Fruit fly (Drosophila melanogaster): ENCODE results near the gene Chd3.

The Chd3 gene

dm6 chr3L:19496600-19496999 lies 49.6 kb downstream of the Chd3 start:
- TF ChIP-seq psq (GFP tag; optimal IDR thresholded peaks at IDR 0.05), result no peak
- TF ChIP-seq pan (optimal IDR thresholded peaks at IDR 0.05), result no peak
- no peak for TF ChIP-seq tai (GFP tag; optimal IDR thresholded peaks at IDR 0.05)
- TF ChIP-seq sage (GFP tag; optimal IDR thresholded peaks at IDR 0.05), result no peak
- no peak for TF ChIP-seq h (GFP tag; optimal IDR thresholded peaks at IDR 0.05)
- TF ChIP-seq usp (GFP tag; optimal IDR thresholded peaks at IDR 0.05), result no peak
- no peak for TF ChIP-seq woc (GFP tag; optimal IDR thresholded peaks at IDR 0.05)
- TF ChIP-seq br (GFP tag; optimal IDR thresholded peaks at IDR 0.05), result no peak
- TF ChIP-seq CG32264 (GFP tag; optimal IDR thresholded peaks at IDR 0.05), result no peak
- TF ChIP-seq foxo (GFP tag; optimal IDR thresholded peaks at IDR 0.05), result no peak
- no peak for TF ChIP-seq dsf (GFP tag; optimal IDR thresholded peaks at IDR 0.05; ENCODE audit: borderline replicate concordance)
- TF ChIP-seq Jra (GFP tag; optimal IDR thresholded peaks at IDR 0.05), result no peak
- TF ChIP-seq Hnf4 (GFP tag; optimal IDR thresholded peaks at IDR 0.05), result no peak
- TF ChIP-seq Sp1 (GFP tag; optimal IDR thresholded peaks at IDR 0.05), result no peak

dm6 chr3L:19497135-19497534 lies 50.2 kb downstream of the Chd3 start:
- no peak for TF ChIP-seq Mio (GFP tag; optimal IDR thresholded peaks at IDR 0.05)
- TF ChIP-seq Hnf4 (GFP tag; optimal IDR thresholded peaks at IDR 0.05), result no peak
- no peak for TF ChIP-seq Hr78 (GFP tag; optimal IDR thresholded peaks at IDR 0.05)
- TF ChIP-seq OdsH (GFP tag; optimal IDR thresholded peaks at IDR 0.05), result no peak
- no peak for TF ChIP-seq N (GFP tag; optimal IDR thresholded peaks at IDR 0.05)
- no peak for TF ChIP-seq dl (GFP tag; optimal IDR thresholded peaks at IDR 0.05; ENCODE audit: insufficient read depth in 1 of 2, partially characterized antibody in 2 of 2)
- no peak for TF ChIP-seq foxo (GFP tag; optimal IDR thresholded peaks at IDR 0.05)
- no peak for TF ChIP-seq brk (GFP tag; optimal IDR thresholded peaks at IDR 0.05)
- no peak for TF ChIP-seq sv (GFP tag; optimal IDR thresholded peaks at IDR 0.05)

- no peak for TF ChIP-seq sage (GFP tag; optimal IDR thresholded peaks at IDR 0.05)
- no peak for TF ChIP-seq Jra (GFP tag; optimal IDR thresholded peaks at IDR 0.05)
- TF ChIP-seq psq (GFP tag; optimal IDR thresholded peaks at IDR 0.05), result no peak
- TF ChIP-seq CrebA (GFP tag; optimal IDR thresholded peaks at IDR 0.05; ENCODE audit: borderline replicate concordance), result no peak
- TF ChIP-seq Dif (GFP tag; optimal IDR thresholded peaks at IDR 0.05; ENCODE audit: partially characterized antibody), result no peak
- no peak for TF ChIP-seq Hr83 (GFP tag; optimal IDR thresholded peaks at IDR 0.05; ENCODE audit: poor library complexity, severe bottlenecking)
- TF ChIP-seq brk (GFP tag; optimal IDR thresholded peaks at IDR 0.05), result no peak
- no peak for TF ChIP-seq woc (GFP tag; optimal IDR thresholded peaks at IDR 0.05)
- no peak for TF ChIP-seq Rel (GFP tag; optimal IDR thresholded peaks at IDR 0.05)
- TF ChIP-seq Rel (tag; optimal IDR thresholded peaks at IDR 0.05), result no peak
- TF ChIP-seq GATAd (GFP tag; optimal IDR thresholded peaks at IDR 0.05), result no peak
- TF ChIP-seq fru (GFP tag; optimal IDR thresholded peaks at IDR 0.05), result no peak
- no peak for TF ChIP-seq foxo (GFP tag; optimal IDR thresholded peaks at IDR 0.05)
- TF ChIP-seq rgr (GFP tag; optimal IDR thresholded peaks at IDR 0.05), result no peak
- no peak for TF ChIP-seq Mio (GFP tag; optimal IDR thresholded peaks at IDR 0.05)
- no peak for TF ChIP-seq pan (optimal IDR thresholded peaks at IDR 0.05)
- TF ChIP-seq lola (GFP tag; optimal IDR thresholded peaks at IDR 0.05), result no peak
- TF ChIP-seq br (GFP tag; optimal IDR thresholded peaks at IDR 0.05), result no peak
These were observed 50.6 kb downstream of the Chd3 start, which contains the start of gene CG9449 for dm6 chr3L:19497623-19498022. Gene CG9449 (minus strand): TSS chr3L:19497723.

- TF ChIP-seq Hr78 (GFP tag; optimal IDR thresholded peaks at IDR 0.05) (no peak), Rel (GFP tag; optimal IDR thresholded peaks at IDR 0.05) (no peak), Rel (tag; optimal IDR thresholded peaks at IDR 0.05) (no peak), tai (GFP tag; optimal IDR thresholded peaks at IDR 0.05) (no peak), br (GFP tag; optimal IDR thresholded peaks at IDR 0.05) (no peak), jim (GFP tag; optimal IDR thresholded peaks at IDR 0.05) (no peak), N (GFP tag; optimal IDR thresholded peaks at IDR 0.05) (no peak), sage (GFP tag; optimal IDR thresholded peaks at IDR 0.05) (no peak), Hr83 (GFP tag; optimal IDR thresholded peaks at IDR 0.05; ENCODE audit: poor library complexity, severe bottlenecking) (no peak), sv (GFP tag; optimal IDR thresholded peaks at IDR 0.05) (no peak), OdsH (GFP tag; optimal IDR thresholded peaks at IDR 0.05) (no peak), fru (GFP tag; optimal IDR thresholded peaks at IDR 0.05) (no peak)
These were observed 52.4 kb downstream of the Chd3 start for dm6 chr3L:19499334-19499733.
